Worm (Caenorhabditis elegans) whole organism, L1 larva: ENCODE results near the gene clec-178.

Experiments used
- C34B4.2 ChIP-seq: sonication (generic microtip); optimal IDR thresholded peaks from 2 replicates; lab custom pipeline; 2017; ENCODE audit warnings: mild to moderate bottlenecking, missing genetic modification characterization, missing compliant biosample characterization
- Y116A8C.19 ChIP-seq: sonication (generic microtip); optimal IDR thresholded peaks from 2 replicates; lab custom pipeline; 2016; ENCODE audit warnings: missing compliant biosample characterization, missing genetic modification characterization, borderline replicate concordance
- aly-2 ChIP-seq: fragments of 150-350 bp; optimal IDR thresholded peaks from 2 replicates; lab custom pipeline; 2014; ENCODE audit warnings: missing biosample characterization, missing genetic modification characterization
- ceh-82 ChIP-seq, 3 experiments: fragments of 150-350 bp in 1 of 3; sonication (generic microtip) in 2 of 3; optimal IDR thresholded peaks; 2 replicates each; lab custom pipeline; 2014 to 2017; ENCODE audit warnings: missing biosample characterization in 3 of 3, missing genetic modification characterization in 3 of 3
- ces-1 ChIP-seq: fragments of 150-350 bp; optimal IDR thresholded peaks from 2 replicates; lab custom pipeline; 2014; ENCODE audit warnings: missing biosample characterization, missing genetic modification reagents, missing genetic modification characterization
- dpl-1 ChIP-seq, 3 experiments: fragments of 150-350 bp in 2 of 3; sonication (generic microtip) in 1 of 3; optimal IDR thresholded peaks; 2 replicates each; lab custom pipeline; 2014 to 2017; ENCODE audit warnings: missing biosample characterization in 3 of 3, missing genetic modification characterization in 3 of 3, missing genetic modification reagents in 3 of 3
- dsc-1 ChIP-seq: sonication (generic microtip); optimal IDR thresholded peaks from 2 replicates; lab custom pipeline; 2016; ENCODE audit warnings: mild to moderate bottlenecking, missing genetic modification characterization, missing compliant biosample characterization
- efl-1 ChIP-seq, 4 experiments: fragments of 150-350 bp; optimal IDR thresholded peaks in 3 of 4; peaks in 1 of 4; 1 replicate in 1 of 4; 2 replicates in 3 of 4; lab custom pipeline; 2014; ENCODE audit warnings: missing biosample characterization in 2 of 4, missing genetic modification characterization in 2 of 4, missing genetic modification reagents in 2 of 4
- elt-2 ChIP-seq: sonication (generic microtip); optimal IDR thresholded peaks from 2 replicates; lab custom pipeline; 2016; ENCODE audit warnings: missing genetic modification characterization, mild to moderate bottlenecking, inconsistent platforms, missing compliant biosample characterization, missing genetic modification reagents
- ets-5 ChIP-seq: fragments of 200-800 bp; sonication (Bioruptor generic); IDR thresholded peaks from 2 replicates; pipeline ENCODE4 v1.3.6; 2022; ENCODE audit warnings: missing genetic modification characterization, missing compliant biosample characterization
- fkh-10 ChIP-seq: sonication (generic microtip); optimal IDR thresholded peaks from 2 replicates; lab custom pipeline; 2017; ENCODE audit warnings: missing biosample characterization, missing genetic modification reagents, missing genetic modification characterization
- fkh-8 ChIP-seq: sonication (generic microtip); optimal IDR thresholded peaks from 2 replicates; lab custom pipeline; 2016; ENCODE audit warnings: mild to moderate bottlenecking, missing genetic modification characterization, missing compliant biosample characterization
- fos-1 ChIP-seq: fragments of 150-350 bp; optimal IDR thresholded peaks from 2 replicates; lab custom pipeline; 2014; ENCODE audit warnings: missing biosample characterization, missing genetic modification characterization
- grh-1 ChIP-seq: fragments of 200-800 bp; sonication (Bioruptor generic); IDR thresholded peaks from 2 replicates; pipeline ENCODE4 v1.3.6; 2022; ENCODE audit warnings: missing genetic modification reagents, missing genetic modification characterization, missing compliant biosample characterization
- hlh-4 ChIP-seq: sonication (generic microtip); optimal IDR thresholded peaks from 2 replicates; lab custom pipeline; 2016; ENCODE audit warnings: mild to moderate bottlenecking, missing genetic modification characterization, missing compliant biosample characterization
- hpl-2 ChIP-seq: fragments of 150-350 bp; optimal IDR thresholded peaks from 2 replicates; lab custom pipeline; 2014; ENCODE audit warnings: missing biosample characterization, missing genetic modification reagents, missing genetic modification characterization
- irx-1 ChIP-seq: sonication (generic microtip); optimal IDR thresholded peaks from 2 replicates; lab custom pipeline; 2016; ENCODE audit warnings: missing genetic modification characterization, missing compliant biosample characterization
- isw-1 ChIP-seq: fragments of 200-800 bp; sonication (Bioruptor generic); IDR thresholded peaks from 2 replicates; pipeline ENCODE4 v1.3.6; 2022; ENCODE audit warnings: missing genetic modification characterization, missing compliant biosample characterization
- lin-13 ChIP-seq: fragments of 150-350 bp; optimal IDR thresholded peaks from 2 replicates; lab custom pipeline; 2014; ENCODE audit warnings: missing biosample characterization, missing genetic modification reagents, missing genetic modification characterization
- lin-14 ChIP-seq: fragments of 200-800 bp; sonication (Bioruptor generic); optimal IDR thresholded peaks from 2 replicates; lab custom pipeline; 2018; ENCODE audit warnings: mild to moderate bottlenecking, missing genetic modification characterization, moderate library complexity, missing compliant biosample characterization
- lin-35 ChIP-seq, 2 experiments: fragments of 150-350 bp; optimal IDR thresholded peaks; 2 replicates each; lab custom pipeline; 2014; ENCODE audit warnings: missing biosample characterization in 2 of 2, missing genetic modification characterization in 2 of 2, missing genetic modification reagents in 2 of 2
- lin-39 ChIP-seq: fragments of 150-350 bp; optimal IDR thresholded peaks from 2 replicates; lab custom pipeline; 2014; ENCODE audit warnings: missing biosample characterization, missing genetic modification reagents, missing genetic modification characterization
- lir-3 ChIP-seq: sonication (generic microtip); optimal IDR thresholded peaks from 2 replicates; lab custom pipeline; 2016; ENCODE audit warnings: mild to moderate bottlenecking, missing genetic modification characterization, moderate library complexity, missing compliant biosample characterization; ENCODE audit not compliant: poor library complexity
- mab-9 ChIP-seq: fragments of 200-800 bp; sonication (Bioruptor generic); IDR thresholded peaks from 2 replicates; pipeline ENCODE4 v1.3.6; 2022; ENCODE audit warnings: missing genetic modification reagents, missing genetic modification characterization, missing compliant biosample characterization
- mdl-1 ChIP-seq, 2 experiments: fragments of 150-350 bp; optimal IDR thresholded peaks; 2 replicates each; lab custom pipeline; 2014 to 2017; ENCODE audit warnings: missing biosample characterization in 2 of 2, missing genetic modification characterization in 2 of 2, inconsistent platforms in 1 of 2
- mep-1 ChIP-seq: fragments of 150-350 bp; optimal IDR thresholded peaks from 2 replicates; lab custom pipeline; 2014; ENCODE audit warnings: missing biosample characterization, missing genetic modification characterization
- nhr-11 ChIP-seq: fragments of 150-350 bp; optimal IDR thresholded peaks from 2 replicates; lab custom pipeline; 2014; ENCODE audit warnings: missing biosample characterization, missing genetic modification characterization
- nhr-19 ChIP-seq: fragments of 200-800 bp; sonication (Bioruptor generic); conservative IDR thresholded peaks from 2 replicates; pipeline ENCODE4 v1.3.6; 2022; ENCODE audit warnings: missing genetic modification characterization, missing compliant biosample characterization
- nhr-20 ChIP-seq: sonication (generic microtip); optimal IDR thresholded peaks from 2 replicates; lab custom pipeline; 2016; ENCODE audit warnings: mild to moderate bottlenecking, missing genetic modification characterization, missing compliant biosample characterization
- nhr-28 ChIP-seq: fragments of 150-350 bp; optimal IDR thresholded peaks from 2 replicates; lab custom pipeline; 2014; ENCODE audit warnings: missing biosample characterization, missing genetic modification characterization
- nhr-47 ChIP-seq: sonication (generic microtip); optimal IDR thresholded peaks from 2 replicates; lab custom pipeline; 2016; ENCODE audit warnings: mild to moderate bottlenecking, missing genetic modification characterization, moderate library complexity, missing compliant biosample characterization
- nhr-71 ChIP-seq: sonication (generic microtip); optimal IDR thresholded peaks from 2 replicates; lab custom pipeline; 2016; ENCODE audit warnings: mild to moderate bottlenecking, missing genetic modification characterization, moderate library complexity, missing compliant biosample characterization
- nhr-85 ChIP-seq: sonication (generic microtip); peaks from one replicate; lab custom pipeline; 2016; ENCODE audit warnings: missing genetic modification characterization, inconsistent platforms, missing compliant biosample characterization
- nhr-90 ChIP-seq: sonication (generic microtip); optimal IDR thresholded peaks from 2 replicates; lab custom pipeline; 2016; ENCODE audit warnings: mild to moderate bottlenecking, missing genetic modification characterization, missing compliant biosample characterization; ENCODE audit not compliant: poor library complexity
- pag-3 ChIP-seq: sonication (generic microtip); optimal IDR thresholded peaks from 2 replicates; lab custom pipeline; 2017; ENCODE audit warnings: missing genetic modification characterization, mild to moderate bottlenecking, missing compliant biosample characterization, antibody characterized with exemption, borderline replicate concordance; ENCODE audit not compliant: insufficient read depth
- pax-3 ChIP-seq: fragments of 200-800 bp; sonication (Bioruptor generic); optimal IDR thresholded peaks from 2 replicates; lab custom pipeline; 2018; ENCODE audit warnings: mild to moderate bottlenecking, missing genetic modification characterization, moderate library complexity, missing compliant biosample characterization
- rnt-1 ChIP-seq: sonication (generic microtip); optimal IDR thresholded peaks from 2 replicates; lab custom pipeline; 2016; ENCODE audit warnings: mild to moderate bottlenecking, missing genetic modification characterization, moderate library complexity, missing compliant biosample characterization
- snpc-4 ChIP-seq: fragments of 150-350 bp; optimal IDR thresholded peaks from 2 replicates; lab custom pipeline; 2014; ENCODE audit warnings: missing biosample characterization, missing genetic modification characterization
- sup-37 ChIP-seq: fragments of 200-800 bp; sonication (Bioruptor generic); optimal IDR thresholded peaks from 2 replicates; lab custom pipeline; 2018; ENCODE audit warnings: mild to moderate bottlenecking, missing genetic modification characterization, missing compliant biosample characterization
- swsn-7 ChIP-seq: sonication (generic microtip); optimal IDR thresholded peaks from 2 replicates; lab custom pipeline; 2016; ENCODE audit warnings: missing genetic modification characterization, missing compliant biosample characterization
- tbx-2 ChIP-seq: sonication (generic microtip); optimal IDR thresholded peaks from 2 replicates; lab custom pipeline; 2016; ENCODE audit warnings: missing genetic modification characterization, missing compliant biosample characterization
- unc-130 ChIP-seq: fragments of 150-350 bp; optimal IDR thresholded peaks from 2 replicates; lab custom pipeline; 2017; ENCODE audit warnings: missing biosample characterization, missing genetic modification characterization, inconsistent platforms
- unc-86 ChIP-seq: sonication (generic microtip); optimal IDR thresholded peaks from 2 replicates; lab custom pipeline; 2016; ENCODE audit warnings: missing genetic modification characterization, missing compliant biosample characterization
- xbp-1 ChIP-seq: sonication (generic microtip); optimal IDR thresholded peaks from 2 replicates; lab custom pipeline; 2016; ENCODE audit warnings: missing genetic modification characterization, missing compliant biosample characterization

clec-178 gene

DNA sequence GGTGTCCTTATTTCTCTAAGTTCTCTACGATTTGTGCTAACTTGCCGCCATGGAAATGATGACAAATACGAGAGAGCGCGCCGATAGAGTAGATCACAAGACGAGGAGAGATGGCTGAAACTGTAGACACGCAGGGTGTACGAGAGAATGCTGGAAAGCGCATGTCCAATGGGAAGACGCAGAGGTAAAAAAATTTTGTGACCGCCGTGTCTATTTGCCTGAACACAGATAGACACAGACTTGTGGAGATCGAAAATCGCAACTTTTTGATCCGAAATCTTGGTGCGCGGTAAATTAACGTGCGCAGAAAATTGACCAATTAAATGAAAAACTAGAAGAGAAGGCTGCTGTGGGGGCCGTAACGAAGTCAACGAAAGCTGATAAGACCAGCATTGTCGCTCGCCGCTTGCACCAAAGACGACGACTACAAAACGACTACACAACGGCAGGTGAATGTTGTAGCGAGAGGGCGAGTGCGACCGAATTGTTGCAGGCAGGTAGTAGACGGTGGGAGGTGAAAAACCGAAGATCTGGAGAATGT lies 3.4 kb downstream of the clec-178 start (continued):
- peak; percentile 71 for TF ChIP-seq xbp-1 (tag; lab: Kevin White, UChicago)
- TF ChIP-seq lir-3 (tag; lab: Kevin White, UChicago), result peak; percentile 47
- TF ChIP-seq aly-2 (tag; lab: Kevin White, UChicago), result no peak
- peak; percentile 75 for TF ChIP-seq irx-1 (tag; lab: Kevin White, UChicago)
- 0 out of 2 replicates have a peak, but pooled peaks have one; percentile 36 for TF ChIP-seq mab-9
- peak; percentile 10 for TF ChIP-seq fkh-10 (GFP tag; lab: Kevin White, UChicago)
- TF ChIP-seq nhr-11 (tag; lab: Kevin White, UChicago), result peak; percentile 67
- peak; percentile 18 for TF ChIP-seq sup-37
- TF ChIP-seq nhr-19 (GFP tag; lab: Robert Waterston, UW), result peak; percentile 80
- TF ChIP-seq lin-13, result peak; percentile 70
- TF ChIP-seq nhr-85 (tag; lab: Kevin White, UChicago), result peak; percentile 99
- peak; percentile 6 for TF ChIP-seq nhr-28 (tag; lab: Kevin White, UChicago)
- TF ChIP-seq mep-1 (tag; lab: Kevin White, UChicago), result peak; percentile 50
- TF ChIP-seq isw-1 (GFP tag; lab: Robert Waterston, UW), result peak; percentile 63
- TF ChIP-seq unc-130, result peak; percentile 4
- peak; percentile 48 to 68 (median 54) for TF ChIP-seq dpl-1 (GFP tag; optimal IDR thresholded peaks at IDR 0.05; lab: Kevin White, UChicago)
- peak in 1 of 2 experiments; percentile 82 for TF ChIP-seq mdl-1 (tag; optimal IDR thresholded peaks at IDR 0.05; lab: Kevin White, UChicago)
- TF ChIP-seq lin-14, result peak; percentile 96
- peak; percentile 13 to 71 (median 69) for TF ChIP-seq ceh-82 (tag; optimal IDR thresholded peaks at IDR 0.05; lab: Kevin White, UChicago)
- no peak for TF ChIP-seq lin-39
- peak; percentile 88 for TF ChIP-seq nhr-90 (tag; lab: Kevin White, UChicago)
- peak; percentile 71 for TF ChIP-seq rnt-1
- peak; percentile 54 for TF ChIP-seq snpc-4 (tag; lab: Kevin White, UChicago)
- TF ChIP-seq nhr-47 (tag; lab: Kevin White, UChicago), result peak; percentile 87
- peak; percentile 92 for TF ChIP-seq tbx-2 (tag; lab: Kevin White, UChicago)
- TF ChIP-seq pax-3 (tag; lab: Kevin White, UChicago), result peak; percentile 51
- peak; percentile 69 to 79 for TF ChIP-seq lin-35 (GFP tag; optimal IDR thresholded peaks at IDR 0.05; lab: Kevin White, UChicago)
- no peak for TF ChIP-seq ces-1 (GFP tag; lab: Kevin White, UChicago)

DNA sequence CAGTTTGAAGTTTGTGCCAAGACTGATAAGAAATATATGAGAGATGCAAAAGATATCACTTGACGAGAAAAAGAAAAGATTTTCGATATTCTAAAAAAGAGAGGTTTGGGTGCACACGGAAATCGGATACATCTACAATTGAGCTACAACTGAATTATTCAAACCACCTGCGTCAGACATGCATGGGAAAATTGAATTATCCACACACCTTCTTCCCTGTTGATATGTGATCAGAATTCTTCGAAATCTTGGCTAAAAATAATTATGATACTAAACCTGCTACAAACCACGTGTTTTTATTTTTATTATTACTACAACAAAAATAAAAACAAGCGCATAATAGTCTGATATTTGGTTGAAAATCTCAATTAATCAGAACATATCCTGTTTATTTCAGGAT lies 4.5 kb downstream of the clec-178 start:
- peak; percentile 69 for TF ChIP-seq nhr-71 (tag; lab: Kevin White, UChicago)
- TF ChIP-seq Y116A8C.19 (tag; lab: Kevin White, UChicago), result no peak
- TF ChIP-seq mep-1 (tag; lab: Kevin White, UChicago), result no peak
- TF ChIP-seq lin-14, result peak; percentile 23
- TF ChIP-seq pag-3 (tag; lab: Kevin White, UChicago), result no peak
- TF ChIP-seq nhr-47 (tag; lab: Kevin White, UChicago), result peak; percentile 63
- TF ChIP-seq hlh-4 (tag; lab: Kevin White, UChicago), result peak; percentile 30
- no peak for TF ChIP-seq grh-1 (GFP tag; lab: Robert Waterston, UW)
- TF ChIP-seq elt-2 (tag; lab: Kevin White, UChicago), result peak; percentile 19
- peak; percentile 59 for TF ChIP-seq dsc-1
- TF ChIP-seq nhr-20 (tag; lab: Kevin White, UChicago), result peak; percentile 31
- no peak for TF ChIP-seq ets-5 (GFP tag; lab: Robert Waterston, UW)
- no peak for TF ChIP-seq C34B4.2 (tag; lab: Kevin White, UChicago)
- TF ChIP-seq unc-86, result peak; percentile 24
- no peak for TF ChIP-seq fos-1 (tag; lab: Kevin White, UChicago)
- no peak for TF ChIP-seq hpl-2
- TF ChIP-seq fkh-8 (tag; lab: Kevin White, UChicago), result peak; percentile 72
- TF ChIP-seq nhr-11 (tag; lab: Kevin White, UChicago), result no peak
- TF ChIP-seq efl-1 (optimal IDR thresholded peaks at IDR 0.05; lab: Kevin White, UChicago), result no peak
- TF ChIP-seq efl-1 (GFP tag; optimal IDR thresholded peaks at IDR 0.05 in 1 of 2; lab: Kevin White, UChicago), result peak in 1 of 2 experiments; percentile 67
- no peak for TF ChIP-seq snpc-4 (tag; lab: Kevin White, UChicago)
- peak; percentile 23 for TF ChIP-seq swsn-7 (tag; lab: Kevin White, UChicago)
